Fruit fly (Drosophila melanogaster): Measurements from ENCODE around the gene Pect.

DNA sequence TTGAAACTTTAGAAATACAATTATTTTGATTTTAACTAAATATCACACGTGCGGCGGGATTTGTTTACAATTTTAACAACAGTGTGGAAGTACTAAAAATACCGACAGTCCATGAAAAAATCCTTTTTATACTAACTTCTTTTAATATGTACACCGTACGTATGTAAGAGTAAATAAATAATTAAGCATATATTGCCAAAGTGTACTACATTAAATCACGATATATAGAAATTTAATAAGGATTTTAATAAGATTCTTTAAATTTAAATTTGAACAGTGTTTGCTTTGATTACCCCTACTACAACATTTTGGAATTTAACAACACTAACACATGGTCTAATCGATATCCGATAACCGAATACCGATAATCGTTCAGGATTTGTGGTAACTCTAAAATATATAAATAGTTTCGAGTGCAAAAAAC, 18.7 kb downstream of the Pect start, which contains the start of the genes Ski6 and CG16812:
- no peak for TF ChIP-seq TFAM (GFP tag; optimal IDR thresholded peaks at IDR 0.05)
- TF ChIP-seq tll (GFP tag; optimal IDR thresholded peaks at IDR 0.05): no peak

Data from whole organism, embryonic.